Worm (Caenorhabditis elegans) whole organism, L4 larva: ENCODE data around the gene ecps-1.
"Not testable (repeated sequence)": the region's sequence is repeated elsewhere in the genome, so short reads cannot be mapped to it uniquely, and the experiment has no call there.

Experiments
- F10B5.3 ChIP-seq: sonication (generic microtip); optimal IDR thresholded peaks from 2 replicates; lab custom pipeline; 2016; ENCODE audit warnings: mild to moderate bottlenecking, missing genetic modification characterization, missing compliant biosample characterization
- F26F4.8 ChIP-seq: fragments of 200-800 bp; sonication (Bioruptor generic); conservative IDR thresholded peaks from 2 replicates; pipeline ENCODE4 v1.3.6; 2022; ENCODE audit warnings: missing genetic modification characterization, missing compliant biosample characterization
- F49E8.2 ChIP-seq: sonication (generic microtip); optimal IDR thresholded peaks from 2 replicates; lab custom pipeline; 2016; ENCODE audit warnings: missing compliant biosample characterization, mild to moderate bottlenecking, missing genetic modification characterization, borderline replicate concordance
- Y105C5A.15 ChIP-seq: fragments of 200-800 bp; sonication (Bioruptor generic); IDR thresholded peaks from 2 replicates; pipeline ENCODE4 v1.3.6; 2022; ENCODE audit warnings: missing genetic modification characterization, missing compliant biosample characterization
- Y48G9A.11 ChIP-seq: fragments of 200-800 bp; sonication (Bioruptor generic); IDR thresholded peaks from 2 replicates; pipeline ENCODE4 v1.3.6; 2022; ENCODE audit warnings: missing genetic modification reagents, missing genetic modification characterization, missing compliant biosample characterization
- Y75B8A.6 ChIP-seq: fragments of 200-800 bp; sonication (Bioruptor generic); IDR thresholded peaks from 2 replicates; pipeline ENCODE4 v1.3.6; 2022; ENCODE audit warnings: missing genetic modification reagents, missing genetic modification characterization, missing compliant biosample characterization
- ZK337.2 ChIP-seq: fragments of 200-800 bp; sonication (Bioruptor generic); IDR thresholded peaks from 2 replicates; pipeline ENCODE4 v1.3.6; 2022; ENCODE audit warnings: missing genetic modification reagents, missing genetic modification characterization, missing compliant biosample characterization
- arid-1 ChIP-seq: fragments of 200-800 bp; sonication (Bioruptor generic); conservative IDR thresholded peaks from 2 replicates; pipeline ENCODE4 v1.3.6; 2022; ENCODE audit warnings: missing genetic modification reagents, missing genetic modification characterization, missing compliant biosample characterization
- attf-4 ChIP-seq: sonication (generic microtip); optimal IDR thresholded peaks from 3 replicates; lab custom pipeline; 2017; ENCODE audit warnings: missing biosample characterization, missing genetic modification characterization
- ceh-20 ChIP-seq: fragments of 200-800 bp; sonication (Bioruptor generic); IDR thresholded peaks from 2 replicates; pipeline ENCODE4 v1.3.6; 2022; ENCODE audit warnings: missing genetic modification reagents, missing genetic modification characterization, missing compliant biosample characterization
- ceh-28 ChIP-seq: fragments of 150-350 bp; optimal IDR thresholded peaks from 2 replicates; lab custom pipeline; 2014; ENCODE audit warnings: missing biosample characterization, missing genetic modification reagents, missing genetic modification characterization
- ceh-82 ChIP-seq: sonication (generic microtip); optimal IDR thresholded peaks from 2 replicates; lab custom pipeline; 2017; ENCODE audit warnings: missing biosample characterization, missing genetic modification characterization
- ces-1 ChIP-seq: fragments of 150-350 bp; sonication (generic microtip); optimal IDR thresholded peaks from 4 replicates; lab custom pipeline; 2014; ENCODE audit warnings: missing biosample characterization, missing genetic modification reagents, missing genetic modification characterization
- dmd-6 ChIP-seq: fragments of 200-800 bp; sonication (Bioruptor generic); IDR thresholded peaks from 2 replicates; pipeline ENCODE4 v1.3.6; 2022; ENCODE audit warnings: missing genetic modification reagents, missing genetic modification characterization, missing compliant biosample characterization
- dmd-9 ChIP-seq: fragments of 200-800 bp; sonication (Bioruptor generic); IDR thresholded peaks from 2 replicates; pipeline ENCODE4 v1.3.6; 2022; ENCODE audit warnings: missing genetic modification reagents, missing genetic modification characterization, missing compliant biosample characterization
- duxl-1 ChIP-seq: sonication (generic microtip); optimal IDR thresholded peaks from 2 replicates; lab custom pipeline; 2016; ENCODE audit warnings: mild to moderate bottlenecking, missing genetic modification characterization, moderate library complexity, missing compliant biosample characterization; ENCODE audit not compliant: poor library complexity
- egl-27 ChIP-seq: sonication (generic microtip); optimal IDR thresholded peaks from 3 replicates; lab custom pipeline; 2017; ENCODE audit warnings: missing biosample characterization, missing genetic modification reagents, missing genetic modification characterization
- gei-8 ChIP-seq: fragments of 200-800 bp; sonication (Bioruptor generic); optimal IDR thresholded peaks from 2 replicates; lab custom pipeline; 2018; ENCODE audit warnings: mild to moderate bottlenecking, missing genetic modification characterization, missing compliant biosample characterization
- hif-1 ChIP-seq, 2 experiments: sonication (generic microtip); optimal IDR thresholded peaks; 2 replicates each; lab custom pipeline; 2016 to 2017; ENCODE audit warnings: missing compliant biosample characterization in 2 of 2, missing genetic modification characterization in 2 of 2, missing genetic modification reagents in 2 of 2, missing genotype in 2 of 2, mild to moderate bottlenecking in 1 of 2
- lin-13 ChIP-seq: fragments of 150-350 bp; optimal IDR thresholded peaks from 2 replicates; lab custom pipeline; 2014; ENCODE audit warnings: missing biosample characterization, missing genetic modification reagents, missing genetic modification characterization
- lsy-2 ChIP-seq, 2 experiments: fragments of 150-350 bp in 1 of 2; sonication (generic microtip) in 1 of 2; optimal IDR thresholded peaks; 2 replicates each; lab custom pipeline; 2014 to 2017; ENCODE audit warnings: missing biosample characterization in 2 of 2, missing genetic modification characterization in 2 of 2
- madf-9 ChIP-seq: fragments of 200-800 bp; sonication (Bioruptor generic); conservative IDR thresholded peaks from 2 replicates; pipeline ENCODE4 v1.3.6; 2022; ENCODE audit warnings: missing genetic modification reagents, missing genetic modification characterization, missing compliant biosample characterization
- mep-1 ChIP-seq: fragments of 150-350 bp; sonication (generic microtip); optimal IDR thresholded peaks from 3 replicates; lab custom pipeline; 2014; ENCODE audit warnings: missing biosample characterization, missing genetic modification characterization
- mes-2 ChIP-seq: sonication (generic microtip); optimal IDR thresholded peaks from 2 replicates; lab custom pipeline; 2016; ENCODE audit warnings: missing genotype, mild to moderate bottlenecking, missing genetic modification characterization, missing compliant biosample characterization; ENCODE audit not compliant: poor library complexity, severe bottlenecking
- nhr-11 ChIP-seq: fragments of 150-350 bp; optimal IDR thresholded peaks from 2 replicates; lab custom pipeline; 2014; ENCODE audit warnings: missing biosample characterization, missing genetic modification characterization
- nhr-111 ChIP-seq: fragments of 200-800 bp; sonication (Bioruptor generic); optimal IDR thresholded peaks from 2 replicates; lab custom pipeline; 2018; ENCODE audit warnings: mild to moderate bottlenecking, missing genetic modification characterization, missing compliant biosample characterization
- nhr-77 ChIP-seq: fragments of 150-350 bp; optimal IDR thresholded peaks from 2 replicates; lab custom pipeline; 2014; ENCODE audit warnings: missing biosample characterization, missing genetic modification characterization
- spr-1 ChIP-seq: sonication (generic microtip); optimal IDR thresholded peaks from 2 replicates; lab custom pipeline; 2016; ENCODE audit warnings: mild to moderate bottlenecking, missing genetic modification characterization, missing compliant biosample characterization
- tra-1 ChIP-seq: fragments of 200-800 bp; sonication (Bioruptor generic); IDR thresholded peaks from 2 replicates; pipeline ENCODE4 v1.3.6; 2022; ENCODE audit warnings: missing genetic modification reagents, missing genetic modification characterization, missing compliant biosample characterization
- unc-130 ChIP-seq: sonication (generic microtip); optimal IDR thresholded peaks from 2 replicates; lab custom pipeline; 2016; ENCODE audit warnings: missing genetic modification reagents, missing genetic modification characterization, missing compliant biosample characterization
- unc-62 ChIP-seq, 3 experiments: fragments of 150-350 bp in 1 of 3; sonication (generic microtip); optimal IDR thresholded peaks in 2 of 3; peaks in 1 of 3; 1 replicate in 1 of 3; 2 replicates in 2 of 3; lab custom pipeline; 2014 to 2017; ENCODE audit warnings: missing biosample characterization in 3 of 3, missing genetic modification characterization in 3 of 3, missing genetic modification reagents in 3 of 3, missing genotype in 1 of 3
- zag-1 ChIP-seq: fragments of 150-350 bp; optimal IDR thresholded peaks from 2 replicates; lab custom pipeline; 2014; ENCODE audit warnings: missing biosample characterization, missing genetic modification characterization
- ztf-11 ChIP-seq: fragments of 150-350 bp; optimal IDR thresholded peaks from 2 replicates; lab custom pipeline; 2014; ENCODE audit warnings: missing biosample characterization, missing genetic modification characterization

The ecps-1 gene

ce11 chrIII:10461164-10461546 lies 804 bp upstream of the ecps-1 start, which contains the start of gene atx-2 (continued):
- TF ChIP-seq ztf-11 (tag; lab: Kevin White, UChicago), result no peak
- TF ChIP-seq attf-4, result no peak
- TF ChIP-seq tra-1 (GFP tag; lab: Robert Waterston, UW), result peak; percentile 93
- peak; percentile 90 for TF ChIP-seq spr-1
- TF ChIP-seq zag-1, result no peak
- TF ChIP-seq duxl-1 (tag; lab: Kevin White, UChicago), result peak; percentile 91
- TF ChIP-seq hif-1 (tag; optimal IDR thresholded peaks at IDR 0.05; lab: Kevin White, UChicago), result peak in 1 of 2 experiments; percentile 79

DNA sequence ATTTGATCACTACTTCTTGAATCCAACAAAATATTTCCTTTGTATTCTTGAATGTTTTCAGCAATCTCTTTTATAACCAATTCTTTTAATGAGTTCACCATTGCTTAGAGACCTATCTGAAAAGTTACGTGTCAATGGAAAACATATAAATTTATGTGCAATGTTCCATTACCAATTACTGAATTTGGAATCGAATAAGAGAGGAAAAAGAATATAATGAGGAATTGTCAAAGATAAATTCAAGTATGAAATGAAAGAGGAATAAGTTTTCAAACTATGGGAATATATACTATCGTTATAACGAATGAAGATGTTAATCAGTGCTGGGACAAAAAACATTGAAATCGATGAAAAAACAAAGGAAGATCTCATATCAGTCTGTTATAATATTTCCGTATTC lies 9.3 kb downstream of the ecps-1 start, which contains the start of gene H04D03.4:
Gene H04D03.4, minus strand, starts transcription at position 101 of the 400 bp plus-strand sequence.
- no peak for TF ChIP-seq ZK337.2 (GFP tag; lab: Robert Waterston, UW)
- no peak for TF ChIP-seq egl-27 (tag; lab: Kevin White, UChicago)
- no peak for TF ChIP-seq dmd-6 (GFP tag; lab: Robert Waterston, UW)

- no peak for TF ChIP-seq F10B5.3 (tag; lab: Kevin White, UChicago)
- no peak for TF ChIP-seq ceh-82 (tag; lab: Kevin White, UChicago)
- TF ChIP-seq nhr-11 (tag; lab: Kevin White, UChicago), result no peak
- no peak for TF ChIP-seq F26F4.8 (GFP tag; lab: Robert Waterston, UW)
- no peak for TF ChIP-seq mes-2 (tag; lab: Kevin White, UChicago)
- TF ChIP-seq madf-9 (GFP tag; lab: Robert Waterston, UW), result no peak
- no peak for TF ChIP-seq nhr-111 (GFP tag; lab: Kevin White, UChicago)
- no peak for TF ChIP-seq Y105C5A.15 (GFP tag; lab: Robert Waterston, UW)
- no peak for TF ChIP-seq Y75B8A.6
These were observed 13.6 kb downstream of the ecps-1 start, which contains the start of gene H04D03.7 for ce11 chrIII:10446730-10447129. Gene H04D03.7, minus strand, starts transcription at chrIII:10446830.

- TF ChIP-seq unc-62 (GFP tag; optimal IDR thresholded peaks at IDR 0.05 in 1 of 2; lab: Kevin White, UChicago) (peak in 1 of 2 experiments; percentile 66), unc-62 (tag; optimal IDR thresholded peaks at IDR 0.05; lab: Kevin White, UChicago) (no peak), nhr-77 (tag; lab: Kevin White, UChicago) (no peak)
These were observed 17.8 kb downstream of the ecps-1 start, which contains the start of the genes H04D03.2 and ecps-2 for ce11 chrIII:10442355-10443140. Gene H04D03.2, minus strand, starts transcription at chrIII:10442405. Gene ecps-2, plus strand, starts transcription at chrIII:10443090.

- not testable (repeated sequence) for TF ChIP-seq gei-8 (GFP tag; lab: Kevin White, UChicago); ceh-28 (tag; lab: Kevin White, UChicago); egl-27 (tag; lab: Kevin White, UChicago)
These were observed 21.6 kb downstream of the ecps-1 start, which contains the start of gene H04D03.6 for ce11 chrIII:10438780-10439179. Gene H04D03.6, minus strand, starts transcription at chrIII:10438880.

DNA sequence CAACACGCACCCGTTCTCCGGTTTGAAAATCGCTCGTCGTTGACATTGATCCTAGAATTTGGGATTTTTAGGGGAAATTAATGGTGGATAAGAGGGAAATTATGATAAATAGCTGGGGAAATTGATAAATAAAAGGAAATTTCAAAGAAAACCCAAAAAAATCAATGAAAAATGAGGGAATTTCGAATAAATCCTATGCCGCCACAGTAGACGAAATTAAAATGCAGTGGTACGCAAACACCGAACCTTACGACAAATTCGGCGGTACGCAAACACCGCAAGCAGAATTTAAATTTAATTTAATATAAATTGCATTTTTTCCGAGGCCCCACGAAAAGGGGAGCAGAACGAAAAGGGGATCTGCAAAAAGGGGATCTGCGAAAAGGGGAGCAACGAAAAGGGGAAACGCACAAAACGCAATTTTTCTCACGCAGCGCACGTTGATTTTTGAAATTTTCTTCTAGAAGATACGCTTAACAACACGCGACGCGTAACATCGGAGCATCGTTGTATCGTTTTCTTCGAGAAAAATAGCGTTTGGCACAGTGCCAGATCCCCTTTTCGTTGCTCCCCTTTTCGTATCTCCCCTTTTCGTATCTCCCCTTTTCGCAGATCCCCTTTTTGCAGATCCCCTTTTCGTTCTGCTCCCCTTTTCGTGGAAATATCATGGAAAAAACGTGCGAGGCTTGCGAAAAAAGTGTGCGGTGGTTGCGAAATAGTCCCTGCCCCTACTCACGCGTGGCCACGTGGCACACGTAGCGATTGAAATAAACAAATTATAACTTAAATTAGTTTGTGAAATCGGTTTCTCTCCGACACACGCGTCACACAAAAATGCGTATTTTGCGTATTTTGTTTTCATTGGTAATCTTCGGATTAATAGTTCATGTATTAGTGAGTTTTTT lies 24.2 kb downstream of the ecps-1 start, which contains the start of the genes smrd-1 and enu-3.1:
Gene smrd-1, minus strand, starts transcription at position 51 of the 905 bp plus-strand sequence.
Gene enu-3.1, plus strand, starts transcription at position 339 of the 905 bp plus-strand sequence.
- peak; percentile 58 for TF ChIP-seq ceh-20
- peak in 1 of 2 experiments; percentile 17 for TF ChIP-seq unc-62 (GFP tag; optimal IDR thresholded peaks at IDR 0.05 in 1 of 2; lab: Kevin White, UChicago)
- TF ChIP-seq unc-62 (tag; optimal IDR thresholded peaks at IDR 0.05; lab: Kevin White, UChicago), result not testable (repeated sequence)
- peak; percentile 94 for TF ChIP-seq ces-1 (GFP tag; lab: Kevin White, UChicago)
- TF ChIP-seq dmd-6 (GFP tag; lab: Robert Waterston, UW), result peak; percentile 47
- peak; percentile 17 for TF ChIP-seq F49E8.2
- peak in 1 of 2 experiments; percentile 53 for TF ChIP-seq hif-1 (tag; optimal IDR thresholded peaks at IDR 0.05; lab: Kevin White, UChicago)
- peak; percentile 65 for TF ChIP-seq mep-1 (tag; lab: Kevin White, UChicago)
- peak; percentile 4 for TF ChIP-seq lin-13 (GFP tag; lab: Kevin White, UChicago)
- TF ChIP-seq mes-2 (tag; lab: Kevin White, UChicago), result peak; percentile 94
- TF ChIP-seq dmd-9 (GFP tag; lab: Robert Waterston, UW), result 0 out of 2 replicates have a peak, but pooled peaks have one; percentile 54
- peak; percentile 66; the same call in 1 of the 2 replicates for TF ChIP-seq arid-1 (GFP tag; lab: Robert Waterston, UW)
- TF ChIP-seq tra-1 (GFP tag; lab: Robert Waterston, UW), result 0 out of 2 replicates have a peak, but pooled peaks have one; percentile 10
- peak; percentile 10 for TF ChIP-seq nhr-11 (tag; lab: Kevin White, UChicago)
- TF ChIP-seq Y48G9A.11 (GFP tag; lab: Robert Waterston, UW), result peak; percentile 57; the same call in 1 of the 2 replicates
- peak; percentile 49 for TF ChIP-seq unc-130 (GFP tag; lab: Kevin White, UChicago)
- peak; percentile 70 for TF ChIP-seq madf-9 (GFP tag; lab: Robert Waterston, UW)
- peak in 1 of 2 experiments; percentile 72 for TF ChIP-seq lsy-2 (tag; optimal IDR thresholded peaks at IDR 0.05; lab: Kevin White, UChicago)
- TF ChIP-seq ZK337.2 (GFP tag; lab: Robert Waterston, UW), result 0 out of 2 replicates have a peak, but pooled peaks have one; percentile 46
